Worm (Caenorhabditis elegans): ENCODE measurements around the gene ugt-41.

Gene ugt-41

DNA sequence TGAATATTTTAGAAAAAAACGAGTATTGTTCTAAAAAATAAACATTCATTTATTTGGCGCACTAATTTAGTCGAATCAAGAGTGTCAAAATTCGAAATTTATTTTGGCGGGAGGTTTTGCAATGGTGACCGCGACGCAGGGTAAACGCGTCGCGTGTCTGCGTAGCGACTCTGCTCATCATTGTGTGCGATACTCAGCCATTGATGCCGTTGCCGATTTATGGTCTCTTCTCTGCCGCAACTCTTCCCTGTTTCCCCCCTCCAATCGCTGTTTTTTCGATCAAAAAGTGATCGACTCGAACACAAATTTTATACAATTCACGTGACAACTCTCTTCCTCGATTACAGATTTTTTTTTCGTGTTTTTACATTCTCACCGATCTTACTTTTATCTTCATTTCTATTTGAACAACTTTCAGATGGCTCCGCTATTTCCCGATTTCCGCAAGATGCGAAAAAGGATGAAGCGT is 33.1 kb upstream of the ugt-41 start, which contains the start of gene F09G2.2 (continued):
- peak; percentile 76; the same call in 1 of the 2 replicates for TF ChIP-seq Y67H2A.10 (GFP tag; conservative IDR thresholded peaks at IDR 0.05)

ce11 chrV:7196037-7196436 is 32.6 kb upstream of the ugt-41 start, which contains the start of gene attf-2:
attf-2 (minus strand) TSS chrV:7196137.
- TF ChIP-seq madf-3 (GFP tag; IDR thresholded peaks at IDR 0.05), result 0 out of 2 replicates have a peak, but pooled peaks have one; percentile 22
- TF ChIP-seq madf-6 (GFP tag; IDR thresholded peaks at IDR 0.05), result no peak

ce11 chrV:7194818-7195217 is 31.4 kb upstream of the ugt-41 start:
- TF ChIP-seq bed-2 (GFP tag; IDR thresholded peaks at IDR 0.05) (no peak), Y53G8AR.9 (GFP tag; conservative IDR thresholded peaks at IDR 0.05) (no peak), die-1 (tag; optimal IDR thresholded peaks at IDR 0.05) (no peak), K12H6.12 (tag; optimal IDR thresholded peaks at IDR 0.05) (no peak), pbrm-1 (GFP tag; IDR thresholded peaks at IDR 0.05) (0 out of 2 replicates have a peak, but pooled peaks have one; percentile 11), F37B4.10 (GFP tag; IDR thresholded peaks at IDR 0.05) (no peak), dpff-1 (tag; optimal IDR thresholded peaks at IDR 0.05) (no peak), egrh-3 (GFP tag; IDR thresholded peaks at IDR 0.05) (0 out of 2 replicates have a peak, but pooled peaks have one; percentile 22), ekl-4 (GFP tag; IDR thresholded peaks at IDR 0.05) (no peak), nhr-90 (tag; optimal IDR thresholded peaks at IDR 0.05) (no peak), D2030.7 (GFP tag; IDR thresholded peaks at IDR 0.05) (no peak), zfh-2 (GFP tag; conservative IDR thresholded peaks at IDR 0.05) (peak; percentile 66; the same call in 1 of the 2 replicates), lag-1 (GFP tag; IDR thresholded peaks at IDR 0.05) (no peak), F39B2.1 (GFP tag; IDR thresholded peaks at IDR 0.05) (no peak), unc-130 (GFP tag; optimal IDR thresholded peaks at IDR 0.05) (no peak), madf-10 (tag; optimal IDR thresholded peaks at IDR 0.05) (no peak), dox-1 (GFP tag; IDR thresholded peaks at IDR 0.05) (no peak), F23B12.7 (tag; optimal IDR thresholded peaks at IDR 0.05; ENCODE audit: insufficient read depth) (no peak), mes-4 (tag; optimal IDR thresholded peaks at IDR 0.05) (no peak)

DNA sequence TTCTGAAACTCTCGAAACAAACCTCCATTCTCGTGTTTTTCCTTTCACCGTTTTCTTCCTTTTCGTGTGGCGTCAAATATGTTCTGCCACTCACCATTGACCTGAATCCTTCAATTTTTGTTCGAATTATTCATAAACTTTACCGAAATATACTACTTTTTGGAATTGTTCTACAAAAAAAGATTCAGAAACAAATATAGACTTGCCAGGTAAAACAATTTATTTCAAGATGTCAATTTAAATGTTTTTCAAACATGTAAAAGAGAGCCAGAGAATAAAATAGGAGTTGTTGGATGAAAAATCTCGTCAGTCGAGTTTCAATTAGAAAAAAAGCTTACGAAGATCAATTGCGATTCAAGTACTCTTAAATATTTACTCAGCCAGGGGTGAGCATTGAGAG is 30.2 kb upstream of the ugt-41 start, which contains the start of gene F09G2.8:
Gene F09G2.8, minus strand, starts transcription at position 101 of the 400 bp plus-strand sequence.
- no peak for TF ChIP-seq unc-62 (GFP tag; optimal IDR thresholded peaks at IDR 0.05)
- 0 out of 2 replicates have a peak, but pooled peaks have one; percentile 11 for TF ChIP-seq madf-6 (GFP tag; IDR thresholded peaks at IDR 0.05)

- TF ChIP-seq nhr-80 (tag; optimal IDR thresholded peaks at IDR 0.05) (peak; percentile 55), lin-40 (tag; optimal IDR thresholded peaks at IDR 0.05) (no peak)
Observed at ce11 chrV:7187295-7187694, 23.9 kb upstream of the ugt-41 start.

- TF ChIP-seq B0019.2 (GFP tag; conservative IDR thresholded peaks at IDR 0.05) (no peak), athp-1 (tag; optimal IDR thresholded peaks at IDR 0.05) (no peak), hlh-12 (tag; optimal IDR thresholded peaks at IDR 0.05) (no peak), ztf-26 (tag; optimal IDR thresholded peaks at IDR 0.05) (no peak), hsf-1 (GFP tag; IDR thresholded peaks at IDR 0.05) (no peak), nhr-179 (tag; optimal IDR thresholded peaks at IDR 0.05) (no peak), bed-2 (GFP tag; IDR thresholded peaks at IDR 0.05) (no peak), nfyb-1 (GFP tag; IDR thresholded peaks at IDR 0.05) (no peak), ZK185.1 (tag; optimal IDR thresholded peaks at IDR 0.05; ENCODE audit: poor library complexity, severe bottlenecking) (no peak), mel-28 (tag; optimal IDR thresholded peaks at IDR 0.05; ENCODE audit: borderline replicate concordance) (no peak), cebp-1 (GFP tag; IDR thresholded peaks at IDR 0.05) (no peak), cebp-1 (tag; optimal IDR thresholded peaks at IDR 0.05) (peak; percentile 49), nhr-80 (tag; optimal IDR thresholded peaks at IDR 0.05) (peak; percentile 68), sdz-38 (tag; optimal IDR thresholded peaks at IDR 0.05) (no peak), ceh-79 (tag; optimal IDR thresholded peaks at IDR 0.05) (no peak)
Observed at ce11 chrV:7186599-7186998, 23.2 kb upstream of the ugt-41 start.
